Fruit fly (Drosophila melanogaster): ENCODE measurements around the gene sowah.

DNA sequence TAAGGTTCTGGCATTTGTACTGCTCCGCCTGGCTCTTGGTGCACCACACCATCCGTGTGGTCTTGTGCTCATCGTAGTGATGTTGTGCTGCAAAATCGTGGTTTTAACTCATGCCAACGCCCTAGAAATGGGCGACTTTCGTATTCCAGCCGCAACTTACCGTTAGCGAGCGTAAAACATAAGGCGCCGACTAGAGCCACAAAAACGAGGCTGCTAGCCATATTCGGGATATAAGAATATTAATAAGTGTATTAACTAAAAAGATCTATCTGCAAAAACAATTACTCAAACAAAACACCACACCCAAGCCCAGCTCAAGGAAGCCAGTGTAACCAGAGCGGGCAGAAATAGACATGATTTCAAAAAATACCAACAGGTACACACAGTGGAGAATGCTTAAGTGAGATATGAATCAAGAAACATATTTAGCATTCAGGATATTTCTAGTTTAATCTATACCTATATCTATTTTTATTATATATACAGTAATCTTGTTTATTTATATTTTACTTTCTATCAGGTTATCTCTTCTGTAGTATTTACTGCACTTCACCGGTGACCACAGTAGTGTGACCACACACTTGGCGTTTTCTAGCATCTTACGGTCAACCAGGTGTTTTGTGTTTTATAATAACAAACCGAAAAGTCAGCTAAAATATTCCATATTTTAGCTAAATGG lies 38.8 kb downstream of the sowah start, which contains the start of the genes Tsf2 and CG34242:
- TF ChIP-seq GATAd (GFP tag; optimal IDR thresholded peaks at IDR 0.05), result no peak
- TF ChIP-seq brk (GFP tag; optimal IDR thresholded peaks at IDR 0.05), result no peak
- no peak for TF ChIP-seq OdsH (GFP tag; optimal IDR thresholded peaks at IDR 0.05)
- TF ChIP-seq CG32264 (GFP tag; optimal IDR thresholded peaks at IDR 0.05), result no peak
- no peak for TF ChIP-seq lola (GFP tag; optimal IDR thresholded peaks at IDR 0.05)
- TF ChIP-seq Dfd (GFP tag; optimal IDR thresholded peaks at IDR 0.05), result no peak
- no peak for TF ChIP-seq h (GFP tag; optimal IDR thresholded peaks at IDR 0.05)
